Worm (Caenorhabditis elegans) whole organism, L2 larva: ENCODE measurements around the gene F53F8.6.

ENCODE experiments used
- C34F6.9 ChIP-seq: fragments of 150-350 bp; optimal IDR thresholded peaks from 2 replicates; lab custom pipeline; 2014; ENCODE audit warnings: missing biosample characterization, missing genetic modification characterization
- F13H6.1 ChIP-seq: sonication (generic microtip); optimal IDR thresholded peaks from 2 replicates; lab custom pipeline; 2016; ENCODE audit warnings: missing genetic modification characterization, missing compliant biosample characterization
- R02D3.7 ChIP-seq: fragments of 150-350 bp; optimal IDR thresholded peaks from 2 replicates; lab custom pipeline; 2014; ENCODE audit warnings: missing biosample characterization, missing genetic modification characterization
- Y55F3AM.14 ChIP-seq: fragments of 200-800 bp; sonication (Bioruptor generic); optimal IDR thresholded peaks from 2 replicates; lab custom pipeline; 2018; ENCODE audit warnings: mild to moderate bottlenecking, missing genetic modification characterization, missing compliant biosample characterization
- alr-1 ChIP-seq: fragments of 150-350 bp; optimal IDR thresholded peaks from 2 replicates; lab custom pipeline; 2014; ENCODE audit warnings: missing biosample characterization, missing genetic modification characterization
- aly-2 ChIP-seq: fragments of 150-350 bp; optimal IDR thresholded peaks from 2 replicates; lab custom pipeline; 2014; ENCODE audit warnings: missing biosample characterization, missing genetic modification characterization
- ceh-82 ChIP-seq: fragments of 150-350 bp; optimal IDR thresholded peaks from 2 replicates; lab custom pipeline; 2014; ENCODE audit warnings: missing biosample characterization, missing genetic modification characterization
- crh-2 ChIP-seq: sonication (generic microtip); optimal IDR thresholded peaks from 2 replicates; lab custom pipeline; 2017; ENCODE audit warnings: missing biosample characterization, missing genetic modification characterization
- dmd-4 ChIP-seq: sonication (generic microtip); optimal IDR thresholded peaks from 2 replicates; lab custom pipeline; 2017; ENCODE audit warnings: missing biosample characterization, missing genetic modification characterization
- egl-27 ChIP-seq: sonication (generic microtip); optimal IDR thresholded peaks from 3 replicates; lab custom pipeline; 2017; ENCODE audit warnings: missing biosample characterization, missing genetic modification reagents, missing genetic modification characterization
- elt-1 ChIP-seq: fragments of 150-350 bp; optimal IDR thresholded peaks from 2 replicates; lab custom pipeline; 2014; ENCODE audit warnings: missing biosample characterization, missing genetic modification characterization
- elt-3 ChIP-seq: sonication (generic microtip); optimal IDR thresholded peaks from 2 replicates; lab custom pipeline; 2017; ENCODE audit warnings: missing biosample characterization, missing genetic modification characterization
- fos-1 ChIP-seq: fragments of 150-350 bp; optimal IDR thresholded peaks from 2 replicates; lab custom pipeline; 2014; ENCODE audit warnings: missing biosample characterization, missing genetic modification characterization
- lin-13 ChIP-seq: fragments of 150-350 bp; optimal IDR thresholded peaks from 2 replicates; lab custom pipeline; 2014; ENCODE audit warnings: missing biosample characterization, missing genetic modification reagents, missing genetic modification characterization
- lin-39 ChIP-seq: fragments of 150-350 bp; optimal IDR thresholded peaks from 2 replicates; lab custom pipeline; 2014; ENCODE audit warnings: missing biosample characterization, missing genetic modification reagents, missing genetic modification characterization
- lsy-2 ChIP-seq, 2 experiments: fragments of 150-350 bp in 1 of 2; sonication (generic microtip) in 1 of 2; optimal IDR thresholded peaks; 2 replicates each; lab custom pipeline; 2014 to 2017; ENCODE audit warnings: missing biosample characterization in 2 of 2, missing genetic modification characterization in 2 of 2
- mab-5 ChIP-seq: fragments of 150-350 bp; optimal IDR thresholded peaks from 2 replicates; lab custom pipeline; 2014; ENCODE audit warnings: missing biosample characterization, missing genetic modification characterization
- mbf-1 ChIP-seq: sonication (generic microtip); optimal IDR thresholded peaks from 2 replicates; lab custom pipeline; 2017; ENCODE audit warnings: missing biosample characterization, missing genetic modification characterization
- mdl-1 ChIP-seq, 2 experiments: fragments of 150-350 bp in 1 of 2; sonication (generic microtip) in 1 of 2; optimal IDR thresholded peaks; 2 replicates each; lab custom pipeline; 2017; ENCODE audit warnings: missing biosample characterization in 2 of 2, missing genetic modification characterization in 2 of 2
- nhr-10 ChIP-seq: sonication (generic microtip); optimal IDR thresholded peaks from 2 replicates; lab custom pipeline; 2017; ENCODE audit warnings: missing biosample characterization, missing genetic modification characterization
- nhr-11 ChIP-seq: fragments of 150-350 bp; optimal IDR thresholded peaks from 2 replicates; lab custom pipeline; 2014; ENCODE audit warnings: missing biosample characterization, missing genetic modification characterization
- nhr-12 ChIP-seq: fragments of 150-350 bp; optimal IDR thresholded peaks from 2 replicates; lab custom pipeline; 2014; ENCODE audit warnings: missing biosample characterization, missing genetic modification characterization
- nhr-129 ChIP-seq: fragments of 150-350 bp; optimal IDR thresholded peaks from 2 replicates; lab custom pipeline; 2014; ENCODE audit warnings: missing biosample characterization, missing genetic modification characterization
- nhr-21 ChIP-seq: fragments of 150-350 bp; optimal IDR thresholded peaks from 2 replicates; lab custom pipeline; 2014; ENCODE audit warnings: missing biosample characterization, missing genetic modification characterization
- nhr-23 ChIP-seq: fragments of 150-350 bp; optimal IDR thresholded peaks from 2 replicates; lab custom pipeline; 2014; ENCODE audit warnings: missing biosample characterization, missing genetic modification reagents, missing genetic modification characterization
- nhr-237 ChIP-seq: fragments of 150-350 bp; optimal IDR thresholded peaks from 2 replicates; lab custom pipeline; 2014; ENCODE audit warnings: missing biosample characterization, missing genetic modification characterization
- nhr-25 ChIP-seq: fragments of 150-350 bp; sonication (generic microtip); optimal IDR thresholded peaks from 3 replicates; lab custom pipeline; 2014; ENCODE audit warnings: missing biosample characterization, missing genetic modification characterization
- nhr-6 ChIP-seq: fragments of 150-350 bp; optimal IDR thresholded peaks from 2 replicates; lab custom pipeline; 2014; ENCODE audit warnings: missing biosample characterization, missing genetic modification characterization
- nhr-77 ChIP-seq: fragments of 150-350 bp; optimal IDR thresholded peaks from 2 replicates; lab custom pipeline; 2014; ENCODE audit warnings: missing biosample characterization, missing genetic modification characterization
- sem-4 ChIP-seq: fragments of 150-350 bp; optimal IDR thresholded peaks from 2 replicates; lab custom pipeline; 2014; ENCODE audit warnings: missing biosample characterization, missing genetic modification reagents, missing genetic modification characterization
- skn-1 ChIP-seq: sonication (generic microtip); optimal IDR thresholded peaks from 2 replicates; lab custom pipeline; 2017; ENCODE audit warnings: missing biosample characterization, missing genetic modification characterization
- sma-3 ChIP-seq: sonication (generic microtip); optimal IDR thresholded peaks from 2 replicates; lab custom pipeline; 2016; ENCODE audit warnings: missing genetic modification reagents, missing genetic modification characterization, missing compliant biosample characterization
- sma-9 ChIP-seq, 2 experiments: fragments of 150-350 bp in 1 of 2; sonication (generic microtip) in 1 of 2; optimal IDR thresholded peaks; 2 replicates each; lab custom pipeline; 2014 to 2016; ENCODE audit warnings: missing genetic modification characterization in 2 of 2, mild to moderate bottlenecking in 1 of 2, missing biosample characterization in 1 of 2, missing compliant biosample characterization in 1 of 2, missing genetic modification reagents in 1 of 2, moderate library complexity in 1 of 2
- snpc-4 ChIP-seq: fragments of 150-350 bp; optimal IDR thresholded peaks from 2 replicates; lab custom pipeline; 2014; ENCODE audit warnings: missing biosample characterization, missing genetic modification characterization
- unc-39 ChIP-seq: fragments of 150-350 bp; optimal IDR thresholded peaks from 2 replicates; lab custom pipeline; 2014; ENCODE audit warnings: missing biosample characterization, missing genetic modification characterization
- unc-55 ChIP-seq: fragments of 150-350 bp; sonication (generic microtip); optimal IDR thresholded peaks from 3 replicates; lab custom pipeline; 2014; ENCODE audit warnings: missing biosample characterization, missing genetic modification reagents, missing genetic modification characterization
- unc-62 ChIP-seq: fragments of 150-350 bp; optimal IDR thresholded peaks from 2 replicates; lab custom pipeline; 2014; ENCODE audit warnings: missing biosample characterization, missing genetic modification reagents, missing genetic modification characterization
- zag-1 ChIP-seq: fragments of 150-350 bp; optimal IDR thresholded peaks from 2 replicates; lab custom pipeline; 2014; ENCODE audit warnings: missing biosample characterization, missing genetic modification characterization
- ztf-1 ChIP-seq: fragments of 200-800 bp; sonication (Bioruptor generic); conservative IDR thresholded peaks from 2 replicates; pipeline ENCODE4 v1.3.6; 2022; ENCODE audit warnings: missing genetic modification characterization, missing compliant biosample characterization
- ztf-11 ChIP-seq: sonication (generic microtip); optimal IDR thresholded peaks from 2 replicates; lab custom pipeline; 2017; ENCODE audit warnings: missing biosample characterization, missing genetic modification characterization
- ztf-4 ChIP-seq: fragments of 150-350 bp; optimal IDR thresholded peaks from 2 replicates; lab custom pipeline; 2014; ENCODE audit warnings: missing biosample characterization, missing genetic modification characterization

The F53F8.6 gene

ce11 chrV:20698266-20698665 is 5.8 kb upstream of the F53F8.6 start, which contains the start of gene F53F8.7:
Gene F53F8.7, minus strand, starts transcription at chrV:20698366.
- no peak for TF ChIP-seq unc-39
- no peak for TF ChIP-seq mdl-1 (tag; optimal IDR thresholded peaks at IDR 0.05; lab: Kevin White, UChicago)
- no peak for TF ChIP-seq nhr-25 (tag; lab: Kevin White, UChicago)
- no peak for TF ChIP-seq egl-27
- TF ChIP-seq nhr-11 (tag; lab: Kevin White, UChicago): no peak
- no peak for TF ChIP-seq zag-1
- no peak for TF ChIP-seq nhr-237 (tag; lab: Kevin White, UChicago)
- TF ChIP-seq unc-62 (GFP tag; lab: Kevin White, UChicago): no peak
- no peak for TF ChIP-seq elt-1 (tag; lab: Kevin White, UChicago)
- no peak for TF ChIP-seq nhr-129 (tag; lab: Kevin White, UChicago)

ce11 chrV:20698837-20699236 is 5.2 kb upstream of the F53F8.6 start:
- peak; percentile 85 for TF ChIP-seq snpc-4 (tag; lab: Kevin White, UChicago)

- TF ChIP-seq lin-39 (tag; lab: Kevin White, UChicago) (no peak), dmd-4 (tag; lab: Kevin White, UChicago) (no peak), C34F6.9 (peak; percentile 66), F13H6.1 (tag; lab: Kevin White, UChicago) (no peak), nhr-23 (no peak), ztf-1 (no peak), lsy-2 (tag; optimal IDR thresholded peaks at IDR 0.05; lab: Kevin White, UChicago) (peak in 1 of 2 experiments; percentile 48), sem-4 (tag; lab: Kevin White, UChicago) (peak; percentile 7), fos-1 (tag; lab: Kevin White, UChicago) (no peak), nhr-10 (no peak), nhr-237 (tag; lab: Kevin White, UChicago) (no peak), zag-1 (no peak), nhr-12 (no peak), unc-55 (GFP tag; lab: Kevin White, UChicago) (no peak), nhr-77 (no peak), nhr-21 (tag; lab: Kevin White, UChicago) (no peak), mab-5 (tag; lab: Kevin White, UChicago) (no peak), nhr-11 (tag; lab: Kevin White, UChicago) (no peak), alr-1 (no peak), Y55F3AM.14 (GFP tag; lab: Kevin White, UChicago) (no peak), mdl-1 (tag; optimal IDR thresholded peaks at IDR 0.05; lab: Kevin White, UChicago) (no peak), elt-1 (tag; lab: Kevin White, UChicago) (no peak), mbf-1 (no peak), unc-62 (GFP tag; lab: Kevin White, UChicago) (no peak), skn-1 (no peak), nhr-6 (tag; lab: Kevin White, UChicago) (no peak), ztf-11 (tag; lab: Kevin White, UChicago) (no peak), elt-3 (no peak), snpc-4 (tag; lab: Kevin White, UChicago) (no peak), sma-9 (GFP tag; optimal IDR thresholded peaks at IDR 0.05; lab: Kevin White, UChicago) (peak; percentile 48), sma-9 (tag; optimal IDR thresholded peaks at IDR 0.05; lab: Kevin White, UChicago) (no peak), egl-27 (no peak), nhr-25 (tag; lab: Kevin White, UChicago) (no peak), lin-13 (GFP tag; lab: Kevin White, UChicago) (no peak), aly-2 (tag; lab: Kevin White, UChicago) (no peak), crh-2 (tag; lab: Kevin White, UChicago) (peak; percentile 68), unc-39 (no peak), sma-3 (no peak), nhr-129 (tag; lab: Kevin White, UChicago) (peak; percentile 68), ceh-82 (tag; lab: Kevin White, UChicago) (no peak), ztf-4 (tag; lab: Kevin White, UChicago) (peak; percentile 56), R02D3.7 (tag; lab: Kevin White, UChicago) (no peak)
Observed at ce11 chrV:20710156-20710555, 6.1 kb downstream of the F53F8.6 start.
